Worm (Caenorhabditis elegans): ENCODE measurements around the gene mrps-18.C.

Gene mrps-18.C

ce11 chrII:6749422-6749821, 13.4 kb downstream of the mrps-18.C start, which contains the start of gene F41G3.10:
F41G3.10 (minus strand) TSS chrII:6749522.
- no peak for TF ChIP-seq nhr-71 (tag; optimal IDR thresholded peaks at IDR 0.05)
- no peak for TF ChIP-seq lsy-2 (tag; optimal IDR thresholded peaks at IDR 0.05)
- no peak for TF ChIP-seq tlp-1 (tag; optimal IDR thresholded peaks at IDR 0.05)
- no peak for TF ChIP-seq unc-62 (GFP tag; optimal IDR thresholded peaks at IDR 0.05)
- no peak for TF ChIP-seq egl-13 (tag; optimal IDR thresholded peaks at IDR 0.05)
- TF ChIP-seq unc-86 (tag; optimal IDR thresholded peaks at IDR 0.05), result no peak
- TF ChIP-seq mep-1 (tag; optimal IDR thresholded peaks at IDR 0.05), result no peak
- TF ChIP-seq xbp-1 (tag; optimal IDR thresholded peaks at IDR 0.05), result no peak

DNA sequence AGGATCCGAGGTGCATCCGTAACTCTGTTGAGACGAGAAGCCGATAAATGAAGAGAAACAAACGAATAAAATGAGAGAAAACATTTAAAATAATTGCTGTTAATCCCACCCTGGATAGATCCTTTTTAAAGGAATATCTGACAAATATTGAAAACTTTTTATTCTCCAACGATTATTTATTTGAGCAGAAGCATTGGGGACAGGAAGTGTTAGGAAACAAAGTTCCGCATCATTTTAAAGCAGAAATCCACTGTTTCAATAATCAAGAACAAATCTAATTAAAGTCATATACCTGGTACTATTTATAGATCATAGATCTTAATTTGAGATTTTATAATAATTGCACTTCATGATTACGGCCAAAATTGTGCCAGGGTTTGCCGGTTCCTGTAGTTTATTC, 14.9 kb downstream of the mrps-18.C start, which contains the start of gene F41G3.20:
F41G3.20 (minus strand) TSS at position 101 of the 400 bp plus-strand sequence.
- TF ChIP-seq mdl-1 (tag; optimal IDR thresholded peaks at IDR 0.05) (no peak), Y116A8C.19 (tag; optimal IDR thresholded peaks at IDR 0.05; ENCODE audit: borderline replicate concordance) (no peak), lsy-2 (tag; optimal IDR thresholded peaks at IDR 0.05) (no peak), mab-9 (GFP tag; IDR thresholded peaks at IDR 0.05) (no peak), irx-1 (tag; optimal IDR thresholded peaks at IDR 0.05) (no peak), jun-1 (tag; optimal IDR thresholded peaks at IDR 0.05) (no peak), C04F5.9 (tag; optimal IDR thresholded peaks at IDR 0.05) (no peak), ztf-4 (tag; optimal IDR thresholded peaks at IDR 0.05) (no peak), unc-30 (tag; optimal IDR thresholded peaks at IDR 0.05) (no peak)

ce11 chrII:6752027-6752426, 16.0 kb downstream of the mrps-18.C start, which contains the start of gene F41G3.19:
F41G3.19 (minus strand) TSS chrII:6752127.
- TF ChIP-seq isw-1 (GFP tag; IDR thresholded peaks at IDR 0.05), result no peak
- no peak for TF ChIP-seq nhr-71 (tag; optimal IDR thresholded peaks at IDR 0.05)
- TF ChIP-seq snu-23 (GFP tag; optimal IDR thresholded peaks at IDR 0.05), result no peak
- TF ChIP-seq nhr-77 (tag; optimal IDR thresholded peaks at IDR 0.05), result no peak
- TF ChIP-seq snpc-4 (tag; optimal IDR thresholded peaks at IDR 0.05), result no peak
- no peak for TF ChIP-seq ces-1 (GFP tag; optimal IDR thresholded peaks at IDR 0.05)

DNA sequence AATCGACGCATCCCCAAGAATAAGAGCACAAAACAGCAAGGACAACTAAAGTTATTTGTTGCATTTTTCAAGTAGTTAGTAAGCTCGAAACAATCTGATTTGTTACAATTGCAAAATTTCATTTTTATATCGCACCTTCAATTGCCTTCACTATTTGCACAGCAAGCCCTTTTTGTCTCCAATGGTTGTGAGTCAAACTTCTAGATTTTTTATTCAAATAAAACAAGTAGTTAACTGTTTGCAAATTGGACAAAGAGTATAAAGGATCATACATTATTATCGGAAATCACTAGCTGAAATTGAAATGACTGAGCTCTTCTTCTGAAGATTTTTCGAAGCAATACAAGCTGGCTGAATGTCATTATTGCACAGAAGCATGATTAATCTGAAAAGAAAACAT, 16.8 kb downstream of the mrps-18.C start, which contains the start of gene F41G3.21:
F41G3.21 (minus strand) TSS at position 101 of the 400 bp plus-strand sequence.
- no peak for TF ChIP-seq egl-27 (tag; optimal IDR thresholded peaks at IDR 0.05)
- TF ChIP-seq lin-14 (GFP tag; optimal IDR thresholded peaks at IDR 0.05), result no peak
- no peak for TF ChIP-seq nhr-28 (tag; optimal IDR thresholded peaks at IDR 0.05)
- no peak for TF ChIP-seq C16A3.4 (tag; optimal IDR thresholded peaks at IDR 0.05)
- TF ChIP-seq sptf-1 (tag; optimal IDR thresholded peaks at IDR 0.05), result no peak
- no peak for TF ChIP-seq irx-1 (tag; optimal IDR thresholded peaks at IDR 0.05)
- no peak for TF ChIP-seq sox-4 (tag; optimal IDR thresholded peaks at IDR 0.05)
- TF ChIP-seq snpc-4 (tag; optimal IDR thresholded peaks at IDR 0.05), result no peak
- no peak for TF ChIP-seq aha-1 (tag; optimal IDR thresholded peaks at IDR 0.05)
- no peak for TF ChIP-seq zip-4 (GFP tag; optimal IDR thresholded peaks at IDR 0.05)
- no peak for TF ChIP-seq mdl-1 (tag; optimal IDR thresholded peaks at IDR 0.05)
- TF ChIP-seq sup-37 (GFP tag; optimal IDR thresholded peaks at IDR 0.05), result no peak
- no peak for TF ChIP-seq elt-3 (tag; optimal IDR thresholded peaks at IDR 0.05)

ce11 chrII:6754671-6755224, 18.7 kb downstream of the mrps-18.C start, which contains the start of the genes srx-95 and fis-1:
srx-95 (minus strand) TSS chrII:6754771.
fis-1 (plus strand) TSS chrII:6755174.
- no peak for TF ChIP-seq blmp-1 (tag; optimal IDR thresholded peaks at IDR 0.05)

ce11 chrII:6756232-6756631, 20.2 kb downstream of the mrps-18.C start, which contains the start of gene F41G3.3:
F41G3.3 (plus strand) TSS chrII:6756532.
- TF ChIP-seq pax-3 (tag; optimal IDR thresholded peaks at IDR 0.05) (no peak), nhr-85 (tag) (no peak), nhr-237 (tag; optimal IDR thresholded peaks at IDR 0.05) (no peak), nhr-47 (tag; optimal IDR thresholded peaks at IDR 0.05) (no peak), rnt-1 (tag; optimal IDR thresholded peaks at IDR 0.05) (no peak), unc-130 (tag; optimal IDR thresholded peaks at IDR 0.05) (no peak), nhr-77 (tag; optimal IDR thresholded peaks at IDR 0.05) (no peak), ztf-4 (tag; optimal IDR thresholded peaks at IDR 0.05) (no peak), nhr-20 (tag; optimal IDR thresholded peaks at IDR 0.05) (no peak), vab-15 (tag; optimal IDR thresholded peaks at IDR 0.05) (no peak), nhr-19 (GFP tag; conservative IDR thresholded peaks at IDR 0.05) (no peak), efl-3 (GFP tag; optimal IDR thresholded peaks at IDR 0.05) (no peak), nhr-71 (tag; optimal IDR thresholded peaks at IDR 0.05) (no peak)
